Fruit fly (Drosophila melanogaster): ENCODE measurements around the gene CG14931.

dm6 chr2L:11788034-11788433 is at the start of gene CG14931:
- TF ChIP-seq psq (optimal IDR thresholded peaks at IDR 0.05) = no peak
- TF ChIP-seq insv (optimal IDR thresholded peaks at IDR 0.05) = no peak
- no peak for TF ChIP-seq h (optimal IDR thresholded peaks at IDR 0.05)
- TF ChIP-seq Sin3A (optimal IDR thresholded peaks at IDR 0.05) = no peak

All from Kc167 (cell line).